Worm (Caenorhabditis elegans) whole organism, early embryonic: ENCODE results near the gene F49F1.18.

ENCODE experiments used
- ama-1 ChIP-seq: fragments of 150-350 bp; optimal IDR thresholded peaks from 2 replicates; lab custom pipeline; 2014
- ceh-13 ChIP-seq: fragments of 200-800 bp; sonication (Bioruptor generic); optimal IDR thresholded peaks from 2 replicates; lab custom pipeline; 2018; ENCODE audit warnings: mild to moderate bottlenecking, missing genetic modification characterization, missing compliant biosample characterization
- hnd-1 ChIP-seq: sonication (generic microtip); optimal IDR thresholded peaks from 2 replicates; lab custom pipeline; 2016; ENCODE audit warnings: missing genetic modification characterization, missing compliant biosample characterization
- pes-1 ChIP-seq: fragments of 200-800 bp; sonication (Bioruptor generic); IDR thresholded peaks from 2 replicates; pipeline ENCODE4 v1.3.6; 2022; ENCODE audit warnings: missing genetic modification reagents, missing genetic modification characterization, missing compliant biosample characterization
- sea-1 ChIP-seq: fragments of 200-800 bp; sonication (Bioruptor generic); conservative IDR thresholded peaks from 2 replicates; pipeline ENCODE4 v1.3.6; 2022; ENCODE audit warnings: missing genetic modification characterization, missing compliant biosample characterization
- tbx-37 ChIP-seq: fragments of 200-800 bp; sonication (Bioruptor generic); conservative IDR thresholded peaks from 2 replicates; pipeline ENCODE4 v1.3.6; 2022; ENCODE audit warnings: missing genetic modification reagents, missing genetic modification characterization, missing compliant biosample characterization

ce11 chrIV:4117432-4117831 is 22.7 kb downstream of the F49F1.18 start, which contains the start of gene drd-50:
- TF ChIP-seq ceh-13 (GFP tag; lab: Kevin White, UChicago) (no peak), tbx-37 (GFP tag; lab: Robert Waterston, UW) (no peak), ama-1 (lab: Kevin White, UChicago) (no peak), hnd-1 (no peak), sea-1 (no peak), pes-1 (GFP tag; lab: Robert Waterston, UW) (no peak)
